Worm (Caenorhabditis elegans) whole organism, L1 larva: ENCODE results near the gene F46F5.10.

Experiments used
- C16A3.4 ChIP-seq: fragments of 150-350 bp; optimal IDR thresholded peaks from 2 replicates; lab custom pipeline; 2014; ENCODE audit warnings: missing biosample characterization, missing genetic modification characterization
- F16B12.6 ChIP-seq: fragments of 150-350 bp; optimal IDR thresholded peaks from 2 replicates; lab custom pipeline; 2014; ENCODE audit warnings: missing biosample characterization, missing genetic modification characterization
- blmp-1 ChIP-seq: fragments of 150-350 bp; optimal IDR thresholded peaks from 2 replicates; lab custom pipeline; 2014; ENCODE audit warnings: missing biosample characterization, missing genetic modification characterization
- ceh-88 ChIP-seq: fragments of 200-800 bp; sonication (Bioruptor generic); IDR thresholded peaks from 2 replicates; pipeline ENCODE4 v1.3.6; 2022; ENCODE audit warnings: missing genetic modification characterization, missing compliant biosample characterization
- ceh-90 ChIP-seq: sonication (generic microtip); optimal IDR thresholded peaks from 2 replicates; lab custom pipeline; 2016; ENCODE audit warnings: missing genetic modification characterization, missing compliant biosample characterization
- dpl-1 ChIP-seq, 3 experiments: fragments of 150-350 bp in 2 of 3; sonication (generic microtip) in 1 of 3; optimal IDR thresholded peaks; 2 replicates each; lab custom pipeline; 2014 to 2017; ENCODE audit warnings: missing biosample characterization in 3 of 3, missing genetic modification characterization in 3 of 3, missing genetic modification reagents in 3 of 3
- efl-1 ChIP-seq, 4 experiments: fragments of 150-350 bp; optimal IDR thresholded peaks in 3 of 4; peaks in 1 of 4; 1 replicate in 1 of 4; 2 replicates in 3 of 4; lab custom pipeline; 2014; ENCODE audit warnings: missing biosample characterization in 2 of 4, missing genetic modification characterization in 2 of 4, missing genetic modification reagents in 2 of 4
- egl-13 ChIP-seq: sonication (generic microtip); optimal IDR thresholded peaks from 2 replicates; lab custom pipeline; 2016; ENCODE audit warnings: missing genotype, missing genetic modification reagents, missing genetic modification characterization, missing compliant biosample characterization
- elt-3 ChIP-seq, 6 experiments: fragments of 150-350 bp in 1 of 6; sonication (generic microtip); optimal IDR thresholded peaks; 2 replicates each; lab custom pipeline; 2017 to 2018; ENCODE audit warnings: missing biosample characterization in 6 of 6, missing genetic modification characterization in 6 of 6, inconsistent platforms in 1 of 6
- fkh-10 ChIP-seq: sonication (generic microtip); optimal IDR thresholded peaks from 2 replicates; lab custom pipeline; 2017; ENCODE audit warnings: missing biosample characterization, missing genetic modification reagents, missing genetic modification characterization
- fkh-8 ChIP-seq: sonication (generic microtip); optimal IDR thresholded peaks from 2 replicates; lab custom pipeline; 2016; ENCODE audit warnings: mild to moderate bottlenecking, missing genetic modification characterization, missing compliant biosample characterization
- hlh-17 ChIP-seq: fragments of 200-800 bp; sonication (Bioruptor generic); optimal IDR thresholded peaks from 2 replicates; lab custom pipeline; 2018; ENCODE audit warnings: missing genetic modification characterization, mild to moderate bottlenecking, missing compliant biosample characterization, moderate library complexity, borderline replicate concordance
- hlh-4 ChIP-seq: sonication (generic microtip); optimal IDR thresholded peaks from 2 replicates; lab custom pipeline; 2016; ENCODE audit warnings: mild to moderate bottlenecking, missing genetic modification characterization, missing compliant biosample characterization
- lin-13 ChIP-seq: fragments of 150-350 bp; optimal IDR thresholded peaks from 2 replicates; lab custom pipeline; 2014; ENCODE audit warnings: missing biosample characterization, missing genetic modification reagents, missing genetic modification characterization
- lin-15B ChIP-seq: fragments of 150-350 bp; sonication (generic microtip); optimal IDR thresholded peaks from 3 replicates; lab custom pipeline; 2014; ENCODE audit warnings: missing biosample characterization, missing genetic modification characterization
- lin-39 ChIP-seq: fragments of 150-350 bp; optimal IDR thresholded peaks from 2 replicates; lab custom pipeline; 2014; ENCODE audit warnings: missing biosample characterization, missing genetic modification reagents, missing genetic modification characterization
- mab-9 ChIP-seq: fragments of 200-800 bp; sonication (Bioruptor generic); IDR thresholded peaks from 2 replicates; pipeline ENCODE4 v1.3.6; 2022; ENCODE audit warnings: missing genetic modification reagents, missing genetic modification characterization, missing compliant biosample characterization
- mef-2 ChIP-seq: fragments of 150-350 bp; optimal IDR thresholded peaks from 2 replicates; lab custom pipeline; 2014; ENCODE audit warnings: missing biosample characterization, missing genetic modification characterization
- nhr-12 ChIP-seq: sonication (generic microtip); optimal IDR thresholded peaks from 2 replicates; lab custom pipeline; 2017; ENCODE audit warnings: missing biosample characterization, missing genetic modification characterization
- nhr-237 ChIP-seq: fragments of 150-350 bp; optimal IDR thresholded peaks from 2 replicates; lab custom pipeline; 2014; ENCODE audit warnings: missing biosample characterization, missing genetic modification characterization
- nhr-28 ChIP-seq: fragments of 150-350 bp; optimal IDR thresholded peaks from 2 replicates; lab custom pipeline; 2014; ENCODE audit warnings: missing biosample characterization, missing genetic modification characterization
- nhr-47 ChIP-seq: sonication (generic microtip); optimal IDR thresholded peaks from 2 replicates; lab custom pipeline; 2016; ENCODE audit warnings: mild to moderate bottlenecking, missing genetic modification characterization, moderate library complexity, missing compliant biosample characterization
- nhr-77 ChIP-seq: fragments of 150-350 bp; optimal IDR thresholded peaks from 2 replicates; lab custom pipeline; 2014; ENCODE audit warnings: missing biosample characterization, missing genetic modification characterization
- nhr-84 ChIP-seq: sonication (generic microtip); optimal IDR thresholded peaks from 2 replicates; lab custom pipeline; 2017; ENCODE audit warnings: missing biosample characterization, missing genetic modification characterization
- nhr-85 ChIP-seq: sonication (generic microtip); peaks from one replicate; lab custom pipeline; 2016; ENCODE audit warnings: missing genetic modification characterization, inconsistent platforms, missing compliant biosample characterization
- nhr-90 ChIP-seq: sonication (generic microtip); optimal IDR thresholded peaks from 2 replicates; lab custom pipeline; 2016; ENCODE audit warnings: mild to moderate bottlenecking, missing genetic modification characterization, missing compliant biosample characterization; ENCODE audit not compliant: poor library complexity
- pax-3 ChIP-seq: fragments of 200-800 bp; sonication (Bioruptor generic); optimal IDR thresholded peaks from 2 replicates; lab custom pipeline; 2018; ENCODE audit warnings: mild to moderate bottlenecking, missing genetic modification characterization, moderate library complexity, missing compliant biosample characterization
- snu-23 ChIP-seq: sonication (generic microtip); optimal IDR thresholded peaks from 2 replicates; lab custom pipeline; 2016; ENCODE audit warnings: missing genetic modification characterization, missing compliant biosample characterization
- sox-4 ChIP-seq: sonication (generic microtip); optimal IDR thresholded peaks from 2 replicates; lab custom pipeline; 2016; ENCODE audit warnings: missing genetic modification characterization, missing compliant biosample characterization
- sup-37 ChIP-seq: fragments of 200-800 bp; sonication (Bioruptor generic); optimal IDR thresholded peaks from 2 replicates; lab custom pipeline; 2018; ENCODE audit warnings: mild to moderate bottlenecking, missing genetic modification characterization, missing compliant biosample characterization
- swsn-7 ChIP-seq: sonication (generic microtip); optimal IDR thresholded peaks from 2 replicates; lab custom pipeline; 2016; ENCODE audit warnings: missing genetic modification characterization, missing compliant biosample characterization
- unc-62 ChIP-seq: fragments of 150-350 bp; optimal IDR thresholded peaks from 2 replicates; lab custom pipeline; 2014; ENCODE audit warnings: missing biosample characterization, missing genetic modification reagents, missing genetic modification characterization
- unc-98 ChIP-seq: fragments of 200-800 bp; sonication (Bioruptor generic); IDR thresholded peaks from 2 replicates; pipeline ENCODE4 v1.3.6; 2022; ENCODE audit warnings: missing genetic modification characterization, missing compliant biosample characterization
- vab-15 ChIP-seq: sonication (generic microtip); optimal IDR thresholded peaks from 2 replicates; lab custom pipeline; 2017; ENCODE audit warnings: missing genotype, mild to moderate bottlenecking, missing genetic modification characterization, missing compliant biosample characterization
- zip-4 ChIP-seq: fragments of 200-800 bp; sonication (Bioruptor generic); optimal IDR thresholded peaks from 2 replicates; lab custom pipeline; 2018; ENCODE audit warnings: mild to moderate bottlenecking, missing genetic modification characterization, moderate library complexity, missing compliant biosample characterization

Gene F46F5.10

ce11 chrII:823529-823928, at the start of gene F46F5.10:
Gene F46F5.10, plus strand, starts transcription at chrII:823829.
- no peak for TF ChIP-seq mef-2

ce11 chrII:773830-774229, 49.8 kb upstream of the F46F5.10 start:
- TF ChIP-seq fkh-10 (GFP tag; lab: Kevin White, UChicago) (peak; percentile 34), unc-62 (GFP tag; lab: Kevin White, UChicago) (no peak)

- TF ChIP-seq blmp-1 (tag; lab: Kevin White, UChicago) (no peak), pax-3 (tag; lab: Kevin White, UChicago) (no peak), nhr-47 (tag; lab: Kevin White, UChicago) (no peak), nhr-237 (tag; lab: Kevin White, UChicago) (no peak)
These were observed 48.6 kb upstream of the F46F5.10 start, which contains the start of gene Y39F10A.1 for ce11 chrII:775033-775432. Gene Y39F10A.1, plus strand, starts transcription at chrII:775333.

- TF ChIP-seq nhr-84 (tag; lab: Kevin White, UChicago) (no peak), F16B12.6 (tag; lab: Kevin White, UChicago) (no peak), lin-13 (GFP tag; lab: Kevin White, UChicago) (no peak), nhr-77 (no peak), pax-3 (tag; lab: Kevin White, UChicago) (no peak), sup-37 (GFP tag; lab: Kevin White, UChicago) (no peak), nhr-85 (tag; lab: Kevin White, UChicago) (no peak), egl-13 (tag; lab: Kevin White, UChicago) (no peak), fkh-8 (tag; lab: Kevin White, UChicago) (no peak), swsn-7 (tag; lab: Kevin White, UChicago) (no peak), zip-4 (no peak), dpl-1 (GFP tag; optimal IDR thresholded peaks at IDR 0.05; lab: Kevin White, UChicago) (no peak), C16A3.4 (tag; lab: Kevin White, UChicago) (no peak), lin-15B (tag; lab: Kevin White, UChicago) (no peak), ceh-88 (GFP tag; lab: Robert Waterston, UW) (no peak), snu-23 (GFP tag; lab: Kevin White, UChicago) (no peak), hlh-4 (no peak), ceh-90 (no peak), nhr-12 (tag; lab: Kevin White, UChicago) (no peak), mab-9 (GFP tag; lab: Robert Waterston, UW) (no peak)
These were observed 40.7 kb upstream of the F46F5.10 start, which contains the start of gene Y39F10A.3 for ce11 chrII:782903-783302. Gene Y39F10A.3, minus strand, starts transcription at chrII:783003.

ce11 chrII:783532-783931, 40.1 kb upstream of the F46F5.10 start, which contains the start of gene Y39F10A.6:
Gene Y39F10A.6, minus strand, starts transcription at chrII:783632.
- no peak for TF ChIP-seq lin-39 (tag; lab: Kevin White, UChicago)
- TF ChIP-seq hlh-4, result no peak
- no peak for TF ChIP-seq hlh-17 (GFP tag; lab: Kevin White, UChicago)
- TF ChIP-seq nhr-28 (tag; lab: Kevin White, UChicago), result no peak

ce11 chrII:786938-787337, 36.7 kb upstream of the F46F5.10 start, which contains the start of gene F46F5.16:
Gene F46F5.16, plus strand, starts transcription at chrII:787238.
- TF ChIP-seq vab-15 (no peak), swsn-7 (tag; lab: Kevin White, UChicago) (no peak), efl-1 (optimal IDR thresholded peaks at IDR 0.05; lab: Kevin White, UChicago) (no peak), efl-1 (GFP tag; optimal IDR thresholded peaks at IDR 0.05 in 1 of 2; lab: Kevin White, UChicago) (no peak), sox-4 (tag; lab: Kevin White, UChicago) (no peak), nhr-237 (tag; lab: Kevin White, UChicago) (no peak), nhr-12 (tag; lab: Kevin White, UChicago) (no peak), unc-98 (GFP tag; lab: Robert Waterston, UW) (no peak), elt-3 (tag; optimal IDR thresholded peaks at IDR 0.05; lab: Kevin White, UChicago) (no peak), lin-15B (tag; lab: Kevin White, UChicago) (no peak), nhr-90 (tag; lab: Kevin White, UChicago) (no peak)
